Fruit fly (Drosophila melanogaster) whole organism, embryonic: ENCODE data around the gene eIF1.

Source experiments
- Atf3 ChIP-seq: fragments of 200-800 bp; sonication (Bioruptor generic); optimal IDR thresholded peaks from 3 replicates; lab custom pipeline; 2016; ENCODE audit warnings: missing biosample characterization, missing genetic modification characterization
- Atf6 ChIP-seq: fragments of 200-800 bp; sonication (Bioruptor generic); IDR thresholded peaks from 2 replicates; pipeline ENCODE4 v1.3.6; 2022; ENCODE audit warnings: missing biosample characterization, missing genetic modification characterization
- CG10654 ChIP-seq: fragments of 200-800 bp; sonication (Bioruptor generic); optimal IDR thresholded peaks from 2 replicates; lab custom pipeline; 2016; ENCODE audit warnings: missing biosample characterization, missing genetic modification characterization
- CG11560 ChIP-seq: fragments of 200-800 bp; sonication (Bioruptor generic); IDR thresholded peaks from 3 replicates; pipeline ENCODE4 v1.3.6; 2022; ENCODE audit warnings: missing biosample characterization, missing genetic modification characterization
- CG11695 ChIP-seq: fragments of 200-800 bp; sonication (Bioruptor generic); IDR thresholded peaks from 3 replicates; pipeline ENCODE4 v1.3.6; 2022; ENCODE audit warnings: missing biosample characterization, missing genetic modification characterization
- CG12744 ChIP-seq: fragments of 200-800 bp; sonication (Bioruptor generic); optimal IDR thresholded peaks from 2 replicates; lab custom pipeline; 2016; ENCODE audit warnings: missing biosample characterization, missing genetic modification characterization
- CG13624 ChIP-seq: fragments of 200-800 bp; sonication (Bioruptor generic); optimal IDR thresholded peaks from 2 replicates; lab custom pipeline; 2016; ENCODE audit warnings: missing biosample characterization, missing genetic modification characterization
- CG13894 ChIP-seq: fragments of 200-800 bp; sonication (Bioruptor generic); optimal IDR thresholded peaks from 3 replicates; lab custom pipeline; 2018; ENCODE audit warnings: missing biosample characterization, mild to moderate bottlenecking, missing genetic modification characterization, moderate library complexity
- CG14050 ChIP-seq: fragments of 200-800 bp; sonication (Bioruptor generic); IDR thresholded peaks from 3 replicates; pipeline ENCODE4 v1.3.6; 2022; ENCODE audit warnings: missing biosample characterization, missing genetic modification characterization
- CG14441 ChIP-seq: fragments of 200-800 bp; sonication (Bioruptor generic); IDR thresholded peaks from 2 replicates; pipeline ENCODE4 v1.3.6; 2022; ENCODE audit warnings: missing biosample characterization, missing genetic modification characterization
- CG14965 ChIP-seq: fragments of 200-800 bp; sonication (Bioruptor generic); optimal IDR thresholded peaks from 2 replicates; lab custom pipeline; 2016; ENCODE audit warnings: missing biosample characterization, missing genetic modification characterization, borderline replicate concordance
- CG17359 ChIP-seq: fragments of 200-800 bp; sonication (Bioruptor generic); optimal IDR thresholded peaks from 3 replicates; lab custom pipeline; 2018; ENCODE audit warnings: missing biosample characterization, mild to moderate bottlenecking, missing genetic modification characterization, moderate library complexity
- CG1792 ChIP-seq: fragments of 200-800 bp; sonication (Bioruptor generic); optimal IDR thresholded peaks from 2 replicates; lab custom pipeline; 2016; ENCODE audit warnings: missing biosample characterization, missing genetic modification characterization
- CG31365 ChIP-seq: fragments of 200-800 bp; sonication (Bioruptor generic); optimal IDR thresholded peaks from 2 replicates; lab custom pipeline; 2018; ENCODE audit warnings: missing biosample characterization, mild to moderate bottlenecking, missing genetic modification characterization
- CG6683 ChIP-seq: fragments of 200-800 bp; sonication (Bioruptor generic); optimal IDR thresholded peaks from 2 replicates; lab custom pipeline; 2017; ENCODE audit warnings: missing biosample characterization, mild to moderate bottlenecking, missing genetic modification characterization, missing genetic modification reagents
- CG7786 ChIP-seq: fragments of 200-800 bp; sonication (Bioruptor generic); optimal IDR thresholded peaks from 2 replicates; lab custom pipeline; 2016; ENCODE audit warnings: missing biosample characterization, missing genetic modification characterization
- CG7839 ChIP-seq: fragments of 200-800 bp; sonication (Bioruptor generic); optimal IDR thresholded peaks from 3 replicates; lab custom pipeline; 2018; ENCODE audit warnings: missing biosample characterization, mild to moderate bottlenecking, missing genetic modification characterization, moderate library complexity
- CG8478 ChIP-seq: fragments of >200 bp; optimal IDR thresholded peaks from 2 replicates; lab custom pipeline; 2018
- Chrac-16 ChIP-seq: fragments of 200-800 bp; sonication (Bioruptor generic); optimal IDR thresholded peaks from 3 replicates; lab custom pipeline; 2016; ENCODE audit warnings: missing biosample characterization, missing genetic modification characterization
- Dfd ChIP-seq, 2 experiments: fragments of >200 bp; optimal IDR thresholded peaks; 2 replicates each; lab custom pipeline; 2017; ENCODE audit warnings: missing biosample characterization in 2 of 2, missing genetic modification characterization in 2 of 2
- Dref ChIP-seq: fragments of 200-800 bp; sonication (Bioruptor generic); IDR thresholded peaks from 2 replicates; pipeline ENCODE4 v1.3.6; 2022; ENCODE audit warnings: missing biosample characterization, missing genetic modification characterization
- Eip74EF ChIP-seq, 2 experiments: fragments of 200-800 bp in 1 of 2; fragments of >200 bp in 1 of 2; sonication (Bioruptor generic) in 1 of 2; optimal IDR thresholded peaks; 2 replicates each; lab custom pipeline; 2017 to 2019; ENCODE audit warnings: missing biosample characterization in 2 of 2, missing genetic modification characterization in 2 of 2, mild to moderate bottlenecking in 1 of 2, moderate library complexity in 1 of 2
- HmgD ChIP-seq: fragments of 200-800 bp; sonication (Bioruptor generic); optimal IDR thresholded peaks from 3 replicates; lab custom pipeline; 2016; ENCODE audit warnings: missing biosample characterization, missing genetic modification characterization
- Lim3 ChIP-seq: fragments of 200-800 bp; sonication (Bioruptor generic); IDR thresholded peaks from 2 replicates; pipeline ENCODE4 v1.3.6; 2022; ENCODE audit warnings: missing biosample characterization, missing genetic modification characterization
- MBD-R2 ChIP-seq: fragments of 200-800 bp; sonication (Bioruptor generic); IDR thresholded peaks from 2 replicates; pipeline ENCODE4 v1.3.6; 2022; ENCODE audit warnings: missing biosample characterization, missing genetic modification characterization
- NfI ChIP-seq: fragments of 200-800 bp; sonication (Bioruptor generic); optimal IDR thresholded peaks from 3 replicates; lab custom pipeline; 2018; ENCODE audit warnings: missing biosample characterization, mild to moderate bottlenecking, missing genetic modification characterization, moderate library complexity
- TFAM ChIP-seq: fragments of 200-800 bp; sonication (Bioruptor generic); optimal IDR thresholded peaks from 2 replicates; lab custom pipeline; 2017; ENCODE audit warnings: missing biosample characterization, missing genetic modification characterization, inconsistent platforms
- abd-A ChIP-seq: fragments of 200-800 bp; sonication (Bioruptor generic); optimal IDR thresholded peaks from 3 replicates; lab custom pipeline; 2019; ENCODE audit warnings: missing biosample characterization, mild to moderate bottlenecking, missing genetic modification characterization, moderate library complexity
- bowl ChIP-seq: fragments of 200-800 bp; sonication (Bioruptor generic); IDR thresholded peaks from 2 replicates; pipeline ENCODE4 v1.3.6; 2022; ENCODE audit warnings: missing biosample characterization, missing genetic modification characterization
- cato ChIP-seq: fragments of 200-800 bp; sonication (Bioruptor generic); optimal IDR thresholded peaks from 2 replicates; lab custom pipeline; 2016; ENCODE audit warnings: missing biosample characterization, missing genetic modification characterization, borderline replicate concordance
- chif ChIP-seq, 2 experiments: fragments of 200-800 bp; sonication (Bioruptor generic); optimal IDR thresholded peaks; 3 replicates each; lab custom pipeline; 2016; ENCODE audit warnings: missing biosample characterization in 2 of 2, missing genetic modification characterization in 2 of 2
- en ChIP-seq: fragments of 200-800 bp; sonication (Bioruptor generic); optimal IDR thresholded peaks from 2 replicates; lab custom pipeline; 2016; ENCODE audit warnings: missing biosample characterization, missing genetic modification characterization
- fd102C ChIP-seq: fragments of 200-800 bp; sonication (Bioruptor generic); optimal IDR thresholded peaks from 2 replicates; lab custom pipeline; 2018; ENCODE audit warnings: missing biosample characterization, mild to moderate bottlenecking, missing genetic modification characterization, moderate library complexity
- fu2 ChIP-seq: fragments of 200-800 bp; sonication (Bioruptor generic); optimal IDR thresholded peaks from 2 replicates; lab custom pipeline; 2016; ENCODE audit warnings: missing biosample characterization, missing genetic modification characterization
- gem ChIP-seq: fragments of 200-800 bp; sonication (Bioruptor generic); optimal IDR thresholded peaks from 2 replicates; lab custom pipeline; 2019; ENCODE audit warnings: missing biosample characterization, mild to moderate bottlenecking, missing genetic modification characterization, moderate library complexity
- hbn ChIP-seq: fragments of 200-800 bp; sonication (Bioruptor generic); IDR thresholded peaks from 2 replicates; pipeline ENCODE4 v1.3.6; 2022; ENCODE audit warnings: missing biosample characterization, missing genetic modification characterization; ENCODE audit not compliant: partially characterized antibody
- knrl ChIP-seq: fragments of 200-800 bp; sonication (Bioruptor generic); IDR thresholded peaks from 3 replicates; pipeline ENCODE4 v1.3.6; 2022; ENCODE audit warnings: missing biosample characterization, missing genetic modification characterization; ENCODE audit not compliant: partially characterized antibody
- lbe ChIP-seq: fragments of 200-800 bp; sonication (Bioruptor generic); optimal IDR thresholded peaks from 2 replicates; lab custom pipeline; 2016; ENCODE audit warnings: missing biosample characterization, mild to moderate bottlenecking, missing genetic modification characterization
- maf-S ChIP-seq: fragments of 200-800 bp; sonication (Bioruptor generic); optimal IDR thresholded peaks from 2 replicates; lab custom pipeline; 2016; ENCODE audit warnings: missing biosample characterization, missing genetic modification characterization
- odd ChIP-seq: fragments of 200-800 bp; sonication (Bioruptor generic); optimal IDR thresholded peaks from 2 replicates; lab custom pipeline; 2017; ENCODE audit warnings: missing biosample characterization, mild to moderate bottlenecking, missing genetic modification characterization
- otp ChIP-seq: fragments of 200-800 bp; sonication (Bioruptor generic); IDR thresholded peaks from 3 replicates; pipeline ENCODE4, ENCODE4 v1.3.6; 2022; ENCODE audit warnings: missing biosample characterization, missing genetic modification characterization
- pnt ChIP-seq: fragments of 200-800 bp; sonication (Bioruptor generic); optimal IDR thresholded peaks from 3 replicates; lab custom pipeline; 2016; ENCODE audit warnings: missing biosample characterization, missing genetic modification characterization
- sc ChIP-seq, 3 experiments: fragments of >200 bp in 2 of 3; fragments of 200-800 bp in 1 of 3; sonication (Bioruptor generic) in 1 of 3; optimal IDR thresholded peaks; 2 replicates in 2 of 3; 3 replicates in 1 of 3; lab custom pipeline; 2017; ENCODE audit warnings: mild to moderate bottlenecking in 1 of 3, missing biosample characterization in 1 of 3, missing genetic modification characterization in 1 of 3, missing genetic modification reagents in 1 of 3
- schlank ChIP-seq: fragments of 200-800 bp; sonication (Bioruptor generic); optimal IDR thresholded peaks from 2 replicates; lab custom pipeline; 2018; ENCODE audit warnings: missing biosample characterization, mild to moderate bottlenecking, missing genetic modification characterization
- stc ChIP-seq: fragments of 200-800 bp; sonication (Bioruptor generic); IDR thresholded peaks from 2 replicates; pipeline ENCODE4 v1.3.6; 2022; ENCODE audit warnings: missing biosample characterization, missing genetic modification characterization
- sug ChIP-seq: fragments of 200-800 bp; optimal IDR thresholded peaks from 2 replicates; lab custom pipeline; 2019; ENCODE audit warnings: missing biosample characterization, mild to moderate bottlenecking, missing genetic modification characterization, moderate library complexity
- tgo ChIP-seq: fragments of 200-800 bp; sonication (Bioruptor generic); IDR thresholded peaks from 3 replicates; pipeline ENCODE4 v1.3.6; 2022; ENCODE audit warnings: missing biosample characterization, missing genetic modification characterization
- unc-4 ChIP-seq: fragments of 200-800 bp; sonication (Bioruptor generic); IDR thresholded peaks from 2 replicates; pipeline ENCODE4 v1.3.6; 2022; ENCODE audit warnings: missing biosample characterization, missing genetic modification characterization; ENCODE audit not compliant: partially characterized antibody

The eIF1 gene

dm6 chr3L:3248714-3249663, 25.8 kb downstream of the eIF1 start (continued):
- TF ChIP-seq CG14965 (GFP tag; lab: Kevin White, UChicago) (no peak), CG14050 (no peak), sc (optimal IDR thresholded peaks at IDR 0.05; lab: Kevin White, UChicago) (no peak), sc (GFP tag; optimal IDR thresholded peaks at IDR 0.05; lab: Kevin White, UChicago) (peak; percentile 34), CG31365 (no peak), CG1792 (GFP tag; lab: Kevin White, UChicago) (no peak), Atf6 (peak; percentile 33; the same call in 1 of the 2 replicates), CG11560 (no peak), Dref (GFP tag; lab: Robert Waterston, UW) (no peak), CG8478 (lab: Kevin White, UChicago) (no peak), Lim3 (no peak), NfI (GFP tag; lab: Kevin White, UChicago) (peak; percentile 48), CG14441 (GFP tag; lab: Robert Waterston, UW) (no peak), HmgD (GFP tag; lab: Kevin White, UChicago) (no peak), maf-S (GFP tag; lab: Kevin White, UChicago) (no peak), knrl (GFP tag; lab: Robert Waterston, UW) (no peak), CG13894 (tag; lab: Kevin White, UChicago) (no peak), CG17359 (tag; lab: Kevin White, UChicago) (peak; percentile 34), CG13624 (peak; percentile 36), CG12744 (GFP tag; lab: Kevin White, UChicago) (no peak), schlank (tag; lab: Kevin White, UChicago) (no peak), CG10654 (GFP tag; lab: Kevin White, UChicago) (no peak), unc-4 (GFP tag; lab: Robert Waterston, UW) (no peak), TFAM (GFP tag; lab: Kevin White, UChicago) (no peak), MBD-R2 (GFP tag; lab: Robert Waterston, UW) (no peak), CG6683 (GFP tag; lab: Kevin White, UChicago) (no peak), lbe (peak; percentile 96), hbn (GFP tag; lab: Robert Waterston, UW) (no peak), CG7839 (tag; lab: Kevin White, UChicago) (peak; percentile 53), otp (GFP tag; lab: Robert Waterston, UW) (no peak), odd (GFP tag; lab: Kevin White, UChicago) (peak; percentile 25), gem (tag; lab: Kevin White, UChicago) (peak; percentile 45), CG11695 (GFP tag; lab: Robert Waterston, UW) (0 out of 3 replicates have a peak, but pooled peaks have one; percentile 25), en (GFP tag; lab: Kevin White, UChicago) (no peak), fd102C (GFP tag; lab: Kevin White, UChicago) (no peak), cato (GFP tag; lab: Kevin White, UChicago) (peak; percentile 26), chif (GFP tag; optimal IDR thresholded peaks at IDR 0.05; lab: Kevin White, UChicago) (peak; percentile 29 to 58), Atf3 (GFP tag; lab: Kevin White, UChicago) (no peak), abd-A (tag; lab: Kevin White, UChicago) (no peak), fu2 (GFP tag; lab: Kevin White, UChicago) (no peak), bowl (GFP tag; lab: Robert Waterston, UW) (no peak), Eip74EF (GFP tag; optimal IDR thresholded peaks at IDR 0.05; lab: Kevin White, UChicago) (no peak), CG7786 (GFP tag; lab: Kevin White, UChicago) (peak; percentile 25), Dfd (GFP tag; optimal IDR thresholded peaks at IDR 0.05; lab: Kevin White, UChicago) (no peak), tgo (GFP tag; lab: Robert Waterston, UW) (0 out of 3 replicates have a peak, but pooled peaks have one; percentile 31), stc (GFP tag; lab: Robert Waterston, UW) (peak; percentile 12; the same call in 1 of the 2 replicates), sug (tag; lab: Kevin White, UChicago) (no peak), Chrac-16 (GFP tag; lab: Kevin White, UChicago) (peak; percentile 19), pnt (GFP tag; lab: Kevin White, UChicago) (peak; percentile 16)
